Worm (Caenorhabditis elegans) whole organism, late embryonic: ENCODE results near the gene shc-2.
A peak's percentile ranks its signal among the peaks of the same experiment; 100 is the strongest.

Experiments
- K02D7.2 ChIP-seq: sonication (generic microtip); optimal IDR thresholded peaks from 2 replicates; lab custom pipeline; 2017; ENCODE audit warnings: mild to moderate bottlenecking, missing genetic modification characterization, missing compliant biosample characterization
- K09A11.1 ChIP-seq: sonication (generic microtip); optimal IDR thresholded peaks from 2 replicates; lab custom pipeline; 2017; ENCODE audit warnings: antibody characterized with exemption, mild to moderate bottlenecking, missing genetic modification characterization, missing compliant biosample characterization; ENCODE audit not compliant: insufficient read depth
- ahr-1 ChIP-seq: sonication (generic microtip); optimal IDR thresholded peaks from 2 replicates; lab custom pipeline; 2016; ENCODE audit warnings: missing genetic modification characterization, missing compliant biosample characterization
- ama-1 ChIP-seq: fragments of 150-350 bp; optimal IDR thresholded peaks from 2 replicates; lab custom pipeline; 2014
- ceh-14 ChIP-seq: sonication (generic microtip); optimal IDR thresholded peaks from 2 replicates; lab custom pipeline; 2016; ENCODE audit warnings: missing genotype, missing genetic modification characterization, missing compliant biosample characterization
- ceh-2 ChIP-seq: sonication (generic microtip); optimal IDR thresholded peaks from 2 replicates; lab custom pipeline; 2016; ENCODE audit warnings: missing genotype, missing genetic modification characterization, missing compliant biosample characterization
- ceh-31 ChIP-seq: sonication (generic microtip); optimal IDR thresholded peaks from 2 replicates; lab custom pipeline; 2016; ENCODE audit warnings: missing genetic modification characterization, missing compliant biosample characterization
- ceh-34 ChIP-seq: sonication (generic microtip); optimal IDR thresholded peaks from 2 replicates; lab custom pipeline; 2016; ENCODE audit warnings: mild to moderate bottlenecking, missing genetic modification characterization, missing compliant biosample characterization
- ceh-45 ChIP-seq: fragments of 200-800 bp; sonication (Bioruptor generic); IDR thresholded peaks from 2 replicates; pipeline ENCODE4 v1.3.6; 2022; ENCODE audit warnings: missing genetic modification reagents, missing genetic modification characterization, missing compliant biosample characterization
- ceh-9 ChIP-seq: sonication (generic microtip); optimal IDR thresholded peaks from 2 replicates; lab custom pipeline; 2016; ENCODE audit warnings: mild to moderate bottlenecking, missing genetic modification characterization, inconsistent platforms, missing compliant biosample characterization
- che-1 ChIP-seq: sonication (generic microtip); optimal IDR thresholded peaks from 2 replicates; lab custom pipeline; 2016; ENCODE audit warnings: mild to moderate bottlenecking, missing genetic modification characterization, missing compliant biosample characterization
- dmd-4 ChIP-seq: sonication (generic microtip); optimal IDR thresholded peaks from 2 replicates; lab custom pipeline; 2016; ENCODE audit warnings: borderline replicate concordance, missing genetic modification characterization, missing compliant biosample characterization
- elt-2 ChIP-seq: sonication (generic microtip); optimal IDR thresholded peaks from 2 replicates; lab custom pipeline; 2016; ENCODE audit warnings: missing genetic modification reagents, missing genetic modification characterization, missing compliant biosample characterization
- ets-4 ChIP-seq: sonication (generic microtip); optimal IDR thresholded peaks from 2 replicates; lab custom pipeline; 2016; ENCODE audit warnings: missing genetic modification characterization, missing compliant biosample characterization
- eyg-1 ChIP-seq: sonication (generic microtip); optimal IDR thresholded peaks from 2 replicates; lab custom pipeline; 2016; ENCODE audit warnings: missing genotype, missing genetic modification characterization, missing compliant biosample characterization
- fax-1 ChIP-seq: sonication (generic microtip); optimal IDR thresholded peaks from 2 replicates; lab custom pipeline; 2016; ENCODE audit warnings: missing genotype, missing genetic modification characterization, missing compliant biosample characterization
- fkh-10 ChIP-seq: fragments of 150-350 bp; optimal IDR thresholded peaks from 2 replicates; lab custom pipeline; 2014; ENCODE audit warnings: missing biosample characterization, missing genetic modification reagents, missing genetic modification characterization
- fkh-6 ChIP-seq: sonication (generic microtip); optimal IDR thresholded peaks from 2 replicates; lab custom pipeline; 2016; ENCODE audit warnings: missing genetic modification characterization, missing compliant biosample characterization
- hlh-30 ChIP-seq: sonication (generic microtip); optimal IDR thresholded peaks from 2 replicates; lab custom pipeline; 2017; ENCODE audit warnings: antibody characterized with exemption, missing genetic modification characterization, missing compliant biosample characterization; ENCODE audit not compliant: insufficient read depth
- hlh-8 ChIP-seq: sonication (generic microtip); optimal IDR thresholded peaks from 2 replicates; lab custom pipeline; 2016; ENCODE audit warnings: missing genotype, missing genetic modification characterization, missing compliant biosample characterization
- lim-6 ChIP-seq: sonication (generic microtip); optimal IDR thresholded peaks from 2 replicates; lab custom pipeline; 2016; ENCODE audit warnings: missing genetic modification characterization, missing compliant biosample characterization
- madf-2 ChIP-seq: sonication (generic microtip); optimal IDR thresholded peaks from 2 replicates; lab custom pipeline; 2017; ENCODE audit warnings: missing genetic modification characterization, missing compliant biosample characterization
- nfya-1 ChIP-seq: sonication (generic microtip); optimal IDR thresholded peaks from 2 replicates; lab custom pipeline; 2017; ENCODE audit warnings: missing genetic modification characterization, mild to moderate bottlenecking, missing compliant biosample characterization, antibody characterized with exemption, moderate library complexity
- nhr-11 ChIP-seq: fragments of 150-350 bp; optimal IDR thresholded peaks from 2 replicates; lab custom pipeline; 2014; ENCODE audit warnings: missing biosample characterization, missing genetic modification characterization
- odd-2 ChIP-seq: sonication (generic microtip); optimal IDR thresholded peaks from 2 replicates; lab custom pipeline; 2017; ENCODE audit warnings: antibody characterized with exemption, mild to moderate bottlenecking, missing genetic modification characterization, missing compliant biosample characterization
- pag-3 ChIP-seq: sonication (generic microtip); optimal IDR thresholded peaks from 2 replicates; lab custom pipeline; 2016; ENCODE audit warnings: missing compliant biosample characterization, missing genetic modification characterization, borderline replicate concordance
- pat-9 ChIP-seq: fragments of 200-800 bp; sonication (Bioruptor generic); optimal IDR thresholded peaks from 2 replicates; lab custom pipeline; 2018; ENCODE audit warnings: mild to moderate bottlenecking, missing genetic modification characterization, moderate library complexity, missing compliant biosample characterization
- pha-2 ChIP-seq: sonication (generic microtip); optimal IDR thresholded peaks from 2 replicates; lab custom pipeline; 2017; ENCODE audit warnings: mild to moderate bottlenecking, missing genetic modification characterization, missing compliant biosample characterization
- ref-2 ChIP-seq: sonication (generic microtip); optimal IDR thresholded peaks from 2 replicates; lab custom pipeline; 2016; ENCODE audit warnings: missing genetic modification characterization, missing compliant biosample characterization
- rnt-1 ChIP-seq: sonication (generic microtip); optimal IDR thresholded peaks from 2 replicates; lab custom pipeline; 2016; ENCODE audit warnings: missing genetic modification characterization, missing compliant biosample characterization
- sdc-2 ChIP-seq: sonication (generic microtip); optimal IDR thresholded peaks from 2 replicates; lab custom pipeline; 2016; ENCODE audit warnings: missing genotype, missing genetic modification characterization, missing compliant biosample characterization
- syd-9 ChIP-seq: sonication (generic microtip); optimal IDR thresholded peaks from 2 replicates; lab custom pipeline; 2016; ENCODE audit warnings: mild to moderate bottlenecking, missing genetic modification characterization, moderate library complexity, missing compliant biosample characterization
- tbx-2 ChIP-seq: sonication (generic microtip); optimal IDR thresholded peaks from 2 replicates; lab custom pipeline; 2016; ENCODE audit warnings: missing genetic modification characterization, missing compliant biosample characterization
- tbx-7 ChIP-seq: sonication (generic microtip); optimal IDR thresholded peaks from 2 replicates; lab custom pipeline; 2016; ENCODE audit warnings: missing genotype, missing genetic modification characterization, missing compliant biosample characterization
- ttx-3 ChIP-seq: sonication (generic microtip); optimal IDR thresholded peaks from 2 replicates; lab custom pipeline; 2016; ENCODE audit warnings: missing genetic modification reagents, missing genetic modification characterization, missing compliant biosample characterization
- unc-42 ChIP-seq: sonication (generic microtip); optimal IDR thresholded peaks from 2 replicates; lab custom pipeline; 2016; ENCODE audit warnings: missing genotype, missing genetic modification characterization, missing compliant biosample characterization
- unc-55 ChIP-seq: sonication (generic microtip); optimal IDR thresholded peaks from 2 replicates; lab custom pipeline; 2017; ENCODE audit warnings: missing biosample characterization, missing genetic modification reagents, missing genetic modification characterization
- unc-86 ChIP-seq: sonication (generic microtip); optimal IDR thresholded peaks from 2 replicates; lab custom pipeline; 2016; ENCODE audit warnings: missing genetic modification characterization, missing compliant biosample characterization
- zip-5 ChIP-seq: sonication (generic microtip); optimal IDR thresholded peaks from 2 replicates; lab custom pipeline; 2016; ENCODE audit warnings: missing genetic modification characterization, missing compliant biosample characterization

Gene shc-2

DNA sequence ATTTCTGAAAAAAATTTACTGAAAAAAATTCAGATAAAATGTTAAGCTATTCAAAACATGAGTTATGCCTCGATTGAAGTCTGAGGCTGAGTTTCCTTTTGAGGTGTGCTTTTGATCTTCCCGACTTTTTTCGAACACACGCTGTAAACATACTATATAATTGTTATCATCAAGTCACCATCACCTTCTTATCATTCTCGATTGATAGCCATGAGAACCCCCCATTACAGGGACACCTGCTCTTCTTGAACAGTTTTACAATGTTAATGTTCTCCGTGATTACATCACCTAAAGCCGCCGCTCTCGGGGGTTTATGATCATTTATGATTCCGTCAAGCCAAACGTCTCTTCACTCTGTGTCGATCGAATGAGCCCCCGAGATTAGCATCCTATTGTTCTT lies 15.2 kb downstream of the shc-2 start:
- TF ChIP-seq ama-1 (no peak), elt-2 (tag; lab: Kevin White, UChicago) (peak; percentile 96), pha-2 (tag; lab: Kevin White, UChicago) (no peak), sdc-2 (tag; lab: Kevin White, UChicago) (no peak)

DNA sequence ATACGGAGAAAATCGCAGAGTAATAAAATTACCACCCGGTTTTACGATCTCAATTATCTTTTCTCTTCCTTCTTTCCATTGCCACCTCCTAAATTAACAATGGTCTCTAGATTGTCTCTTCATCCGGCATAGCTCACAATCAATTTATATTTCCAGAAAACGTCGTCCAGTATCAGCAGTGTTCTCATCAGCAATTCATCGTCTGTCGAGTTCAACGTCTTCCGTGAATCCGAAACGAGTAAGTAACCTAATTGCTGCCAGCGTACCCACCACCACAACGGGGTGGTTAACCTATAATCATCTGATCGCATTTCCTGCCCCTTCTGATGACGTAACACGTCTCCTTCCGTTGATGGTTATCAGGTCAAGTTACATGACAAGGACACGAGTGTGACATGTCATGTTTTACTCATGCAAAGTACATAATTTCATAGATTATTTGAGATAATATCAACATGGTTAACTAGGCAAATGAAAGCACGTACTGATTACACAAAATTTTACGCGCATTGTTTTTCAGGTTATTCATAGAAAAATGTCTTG lies 17.1 kb downstream of the shc-2 start:
- no peak for TF ChIP-seq ahr-1
- peak; percentile 63 for TF ChIP-seq unc-55 (GFP tag; lab: Kevin White, UChicago)
- peak; percentile 78 for TF ChIP-seq elt-2 (tag; lab: Kevin White, UChicago)

DNA sequence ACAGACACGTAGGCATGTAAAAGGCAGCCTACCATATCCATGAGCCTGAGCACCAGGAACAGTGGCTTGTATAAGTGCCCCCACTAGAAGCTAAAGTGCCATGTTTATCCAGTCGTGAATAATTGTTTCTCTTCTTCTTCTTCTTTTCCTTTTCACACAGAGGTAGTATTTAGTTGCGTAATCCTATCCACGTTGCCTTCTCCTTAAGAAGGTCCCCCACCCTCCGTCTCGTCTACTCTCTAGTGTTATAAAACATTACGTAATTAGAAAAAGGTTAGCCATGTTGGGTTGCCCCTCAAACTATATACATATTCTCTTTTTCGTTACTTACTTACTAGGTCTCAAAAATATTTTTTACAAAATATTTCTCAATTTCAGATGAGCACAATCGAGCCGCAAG lies 17.7 kb downstream of the shc-2 start:
- no peak for TF ChIP-seq unc-86
- TF ChIP-seq eyg-1 (tag; lab: Kevin White, UChicago) = no peak
- TF ChIP-seq ref-2 (tag; lab: Kevin White, UChicago) = no peak
- no peak for TF ChIP-seq pag-3 (tag; lab: Kevin White, UChicago)

DNA sequence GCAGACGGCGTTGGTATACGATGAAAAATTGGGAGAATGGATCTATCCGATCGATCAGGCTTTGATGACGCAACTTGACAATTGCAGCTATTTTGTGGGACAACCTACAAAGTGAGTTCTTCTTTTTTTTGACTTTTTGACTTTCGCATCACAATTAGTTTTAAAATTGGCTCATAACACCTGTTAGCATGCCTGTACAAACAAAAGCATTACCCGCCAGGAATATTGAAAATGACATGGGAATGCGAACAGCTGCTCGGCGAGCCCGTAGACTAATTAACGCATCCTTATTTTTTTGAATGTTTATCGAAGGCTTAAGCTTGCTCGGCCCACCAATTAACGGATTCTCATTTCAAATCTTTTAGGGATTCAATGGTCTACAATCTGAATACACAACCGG lies 18.3 kb downstream of the shc-2 start:
- no peak for TF ChIP-seq ceh-34
- TF ChIP-seq tbx-2 = no peak
- no peak for TF ChIP-seq ceh-31
- no peak for TF ChIP-seq hlh-8 (tag; lab: Kevin White, UChicago)
- TF ChIP-seq lim-6 (tag; lab: Kevin White, UChicago) = no peak

DNA sequence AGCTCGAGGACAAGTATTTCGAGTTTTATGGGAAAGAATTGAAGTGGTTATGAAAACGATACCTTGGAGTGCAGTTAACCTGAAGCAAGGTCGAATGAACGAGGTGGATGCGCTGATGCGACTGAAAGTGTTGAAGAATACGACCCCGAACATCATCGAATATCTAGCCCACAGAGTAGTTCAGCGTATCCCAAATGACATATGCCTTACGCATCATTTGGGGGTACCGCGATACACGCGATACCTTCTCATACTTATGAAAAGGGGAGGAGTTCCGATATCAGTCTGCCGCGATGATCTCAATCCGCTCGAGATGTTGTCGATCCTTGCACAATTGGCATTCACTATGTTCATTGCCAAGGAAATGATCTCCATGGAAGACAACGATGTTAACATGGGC lies 20.8 kb downstream of the shc-2 start, which contains the start of gene T27F7.12:
Gene T27F7.12 (plus strand): TSS at position 301 of the 400 bp plus-strand sequence.
- TF ChIP-seq pag-3 (tag; lab: Kevin White, UChicago) = no peak
- TF ChIP-seq ceh-2 = no peak
- no peak for TF ChIP-seq dmd-4 (tag; lab: Kevin White, UChicago)
- TF ChIP-seq nhr-11 (tag; lab: Kevin White, UChicago) = no peak
- TF ChIP-seq unc-42 (tag; lab: Kevin White, UChicago) = no peak
- no peak for TF ChIP-seq ttx-3
- TF ChIP-seq madf-2 (tag; lab: Kevin White, UChicago) = no peak
- TF ChIP-seq fkh-10 (GFP tag; lab: Kevin White, UChicago) = no peak
- TF ChIP-seq fax-1 (tag; lab: Kevin White, UChicago) = no peak
- TF ChIP-seq K02D7.2 (tag; lab: Kevin White, UChicago) = no peak
- no peak for TF ChIP-seq ahr-1
- no peak for TF ChIP-seq ceh-31
- TF ChIP-seq sdc-2 (tag; lab: Kevin White, UChicago) = no peak

DNA sequence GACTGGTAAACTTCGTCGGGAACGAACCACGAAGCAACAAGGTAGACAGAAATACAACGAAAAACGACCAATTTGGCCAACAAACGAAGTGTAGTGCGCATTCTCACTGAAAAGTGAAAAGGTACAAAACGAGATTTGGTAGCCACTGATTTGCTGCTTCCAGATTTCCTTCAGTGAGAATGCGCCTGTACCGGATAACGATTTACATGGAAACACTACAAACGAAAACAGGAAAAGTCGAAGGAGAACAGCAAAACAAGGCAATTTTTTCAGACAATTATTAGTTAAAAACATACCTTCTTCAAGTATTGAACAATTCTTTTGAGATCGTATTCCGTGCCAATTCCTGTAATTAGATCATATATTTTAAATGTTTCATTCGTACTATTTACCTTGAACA lies 24.0 kb downstream of the shc-2 start, which contains the start of gene pigb-1:
Gene pigb-1 (minus strand): TSS at position 101 of the 400 bp plus-strand sequence.
- no peak for TF ChIP-seq ref-2 (tag; lab: Kevin White, UChicago)
- TF ChIP-seq hlh-30 (tag; lab: Kevin White, UChicago) = no peak
- no peak for TF ChIP-seq ets-4 (tag; lab: Kevin White, UChicago)
- no peak for TF ChIP-seq sdc-2 (tag; lab: Kevin White, UChicago)
- no peak for TF ChIP-seq fkh-6 (tag; lab: Kevin White, UChicago)
- TF ChIP-seq K09A11.1 = no peak
- no peak for TF ChIP-seq syd-9 (tag; lab: Kevin White, UChicago)
- TF ChIP-seq eyg-1 (tag; lab: Kevin White, UChicago) = no peak

DNA sequence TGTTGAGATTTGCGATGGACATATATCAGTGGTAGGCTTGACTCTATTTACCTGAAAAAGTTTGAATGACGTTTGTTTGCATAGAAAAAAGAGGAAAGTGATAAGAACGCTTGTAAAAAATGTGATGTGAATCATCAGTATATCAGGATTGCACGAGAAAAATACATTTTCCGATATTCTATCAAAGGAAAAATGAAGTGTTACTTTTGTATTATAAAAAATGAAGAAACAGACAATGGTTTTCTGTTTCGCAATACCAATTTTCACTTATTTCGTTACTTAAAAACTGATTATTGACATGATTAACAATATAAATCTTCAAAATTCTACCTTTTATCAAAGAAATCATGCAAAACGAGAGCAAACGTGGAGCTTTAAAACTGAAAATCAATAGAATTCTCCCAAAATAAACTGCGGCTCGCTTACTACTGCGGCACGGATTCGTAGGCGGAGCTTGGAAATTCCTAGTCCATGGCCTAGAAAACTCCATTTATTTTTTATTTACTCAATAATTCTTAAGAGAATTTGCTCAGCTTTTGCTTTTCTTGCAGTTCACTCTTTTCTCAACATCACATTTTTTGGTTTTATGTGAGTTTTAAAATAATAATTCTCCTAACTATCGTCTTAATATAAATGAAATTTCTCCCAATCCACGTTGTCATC lies 24.7 kb downstream of the shc-2 start, which contains the start of the genes eif-1 and vps-24:
Gene eif-1 (minus strand): TSS at position 51 of the 663 bp plus-strand sequence.
Gene vps-24 (plus strand): TSS at position 469 of the 663 bp plus-strand sequence.
- TF ChIP-seq ceh-45 (GFP tag; lab: Robert Waterston, UW) = no peak
- no peak for TF ChIP-seq odd-2 (tag; lab: Kevin White, UChicago)
- TF ChIP-seq tbx-7 (tag; lab: Kevin White, UChicago) = peak; percentile 2
- no peak for TF ChIP-seq pat-9 (tag; lab: Kevin White, UChicago)
- peak; percentile 16 for TF ChIP-seq ceh-14 (tag; lab: Kevin White, UChicago)
- peak; percentile 2 for TF ChIP-seq nfya-1 (tag; lab: Kevin White, UChicago)
- no peak for TF ChIP-seq rnt-1 (tag; lab: Kevin White, UChicago)
- peak; percentile 70 for TF ChIP-seq ceh-31
- peak; percentile 32 for TF ChIP-seq zip-5
- no peak for TF ChIP-seq ama-1
- TF ChIP-seq pha-2 (tag; lab: Kevin White, UChicago) = no peak
- no peak for TF ChIP-seq che-1
- TF ChIP-seq ceh-9 (tag; lab: Kevin White, UChicago) = no peak
- TF ChIP-seq ets-4 (tag; lab: Kevin White, UChicago) = peak; percentile 27
- no peak for TF ChIP-seq dmd-4 (tag; lab: Kevin White, UChicago)
- no peak for TF ChIP-seq pag-3 (tag; lab: Kevin White, UChicago)
